Worm (Caenorhabditis elegans): ENCODE data around the gene srg-4.

DNA sequence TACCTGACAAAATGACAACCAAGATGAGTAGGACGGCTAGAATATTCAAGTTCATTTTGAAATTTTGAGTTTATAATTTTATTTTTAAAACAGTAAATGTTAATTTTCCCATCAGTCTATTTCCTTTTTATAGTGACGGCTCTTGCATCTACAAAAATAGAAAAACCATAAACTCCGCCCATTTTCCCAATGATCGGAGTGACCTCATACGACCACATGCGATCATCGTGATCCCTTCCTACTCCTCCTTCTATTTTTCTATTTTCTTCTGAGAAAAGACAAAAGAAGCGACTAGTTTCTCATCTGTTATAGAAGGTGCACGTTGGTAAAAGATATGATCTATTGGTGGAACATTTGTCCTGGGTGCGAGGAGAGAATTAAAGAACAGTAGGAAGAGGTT, 46.4 kb downstream of the srg-4 start, which contains the start of gene C23G10.11:
- TF ChIP-seq nhr-28 (tag; optimal IDR thresholded peaks at IDR 0.05) = peak; percentile 12
- no peak for TF ChIP-seq unc-130 (GFP tag; optimal IDR thresholded peaks at IDR 0.05)
- TF ChIP-seq lin-38 (GFP tag; IDR thresholded peaks at IDR 0.05) = no peak
- no peak for TF ChIP-seq egl-27 (tag; optimal IDR thresholded peaks at IDR 0.05)
- TF ChIP-seq arid-1 (GFP tag; conservative IDR thresholded peaks at IDR 0.05) = no peak
- TF ChIP-seq zag-1 (tag; optimal IDR thresholded peaks at IDR 0.05) = no peak
- no peak for TF ChIP-seq unc-62 (GFP tag; optimal IDR thresholded peaks at IDR 0.05 in 1 of 2)
- no peak for TF ChIP-seq unc-62 (tag; optimal IDR thresholded peaks at IDR 0.05)
- TF ChIP-seq zip-11 (GFP tag; IDR thresholded peaks at IDR 0.05) = no peak
- TF ChIP-seq lin-13 (GFP tag; optimal IDR thresholded peaks at IDR 0.05) = no peak
- TF ChIP-seq Y48G9A.11 (GFP tag; IDR thresholded peaks at IDR 0.05) = no peak
- no peak for TF ChIP-seq D1046.2 (GFP tag; IDR thresholded peaks at IDR 0.05)

Measured in whole organism, L4 larva.